Fruit fly (Drosophila melanogaster): ENCODE results near the gene CG32856.
A peak's percentile ranks its signal among the peaks of the same experiment; 100 is the strongest.

CG32856 gene

DNA sequence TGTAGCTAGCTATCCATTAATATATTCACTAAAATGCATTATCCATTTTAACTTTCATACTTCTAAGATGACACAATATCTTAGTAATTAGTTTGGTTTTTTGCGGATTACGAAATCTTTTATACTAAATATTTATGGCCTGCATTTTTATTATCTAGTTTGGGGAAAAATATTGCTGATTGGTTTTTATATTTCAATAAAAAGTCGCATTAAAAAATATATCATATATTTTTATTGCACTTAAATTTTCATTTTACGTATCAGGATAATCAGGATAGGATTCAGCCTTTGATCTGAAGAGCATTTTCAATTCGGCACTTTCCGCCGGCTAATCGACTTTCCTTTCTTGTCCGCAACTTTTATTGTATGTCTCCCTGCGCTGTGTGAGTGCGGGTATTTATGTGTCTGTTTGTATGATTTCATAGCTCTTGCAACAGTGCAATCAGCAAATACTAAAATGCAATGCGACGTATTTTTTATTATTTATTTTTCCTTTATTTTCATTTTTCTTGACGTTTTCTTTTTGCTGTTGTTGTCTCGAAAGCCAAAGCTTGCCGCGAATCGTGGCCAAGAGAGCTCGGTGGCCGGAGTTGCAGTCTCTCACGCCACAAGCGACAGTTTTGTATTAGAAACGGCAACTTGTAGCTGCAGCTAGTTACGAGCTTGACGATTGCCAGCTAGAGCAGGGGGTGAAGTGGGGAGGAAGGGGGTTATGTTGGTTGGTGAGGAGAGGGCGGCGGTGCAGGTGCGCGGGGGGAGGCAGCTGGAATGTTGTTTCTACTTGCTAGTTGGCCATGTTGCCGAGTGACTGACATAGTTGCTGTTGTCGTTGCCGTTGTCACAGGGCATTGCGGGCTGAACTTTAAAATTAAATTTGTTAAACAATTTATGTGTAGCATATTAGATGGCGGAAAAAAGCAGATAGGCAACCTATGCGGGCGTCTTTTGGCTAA, 42.3 kb downstream of the CG32856 start (continued):
- no peak for TF ChIP-seq pdm3 (GFP tag; optimal IDR thresholded peaks at IDR 0.05)
- TF ChIP-seq CG1621 (tag; optimal IDR thresholded peaks at IDR 0.05) = no peak
- no peak for TF ChIP-seq CG6792 (GFP tag; optimal IDR thresholded peaks at IDR 0.05)
- TF ChIP-seq eg (GFP tag; IDR thresholded peaks at IDR 0.05) = peak; percentile 72; the same call in 2 of the 3 replicates
- TF ChIP-seq CG34406 (GFP tag; optimal IDR thresholded peaks at IDR 0.05) = no peak
- TF ChIP-seq spab (GFP tag; optimal IDR thresholded peaks at IDR 0.05) = no peak
- no peak for TF ChIP-seq Hr39 (GFP tag; optimal IDR thresholded peaks at IDR 0.05)
- TF ChIP-seq CG11762 (GFP tag; optimal IDR thresholded peaks at IDR 0.05; ENCODE audit: insufficient read depth) = no peak
- TF ChIP-seq Sox14 (GFP tag; optimal IDR thresholded peaks at IDR 0.05) = no peak
- no peak for TF ChIP-seq topi (GFP tag; optimal IDR thresholded peaks at IDR 0.05)

DNA sequence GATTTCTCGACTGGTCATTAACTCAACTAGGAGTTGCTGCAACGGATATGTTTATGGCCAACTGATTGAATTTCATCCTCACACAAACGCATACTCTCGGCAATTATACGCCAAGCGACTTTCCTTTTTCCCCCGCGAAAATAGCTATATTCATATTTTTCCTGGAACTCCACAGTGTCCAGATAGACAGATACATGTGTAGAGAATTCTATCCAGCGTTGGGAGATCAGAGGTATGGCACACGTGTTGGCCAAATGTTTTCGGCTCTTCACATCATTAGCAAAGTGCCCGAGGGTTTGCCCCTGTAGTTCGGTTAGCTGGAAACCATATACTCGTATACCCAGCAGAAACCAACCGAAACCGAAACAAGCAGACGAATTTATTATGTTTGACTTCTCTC, 43.4 kb downstream of the CG32856 start:
- TF ChIP-seq CG31627 (GFP tag; optimal IDR thresholded peaks at IDR 0.05) (no peak), cyc (GFP tag; optimal IDR thresholded peaks at IDR 0.05) (no peak), CG3919 (GFP tag; optimal IDR thresholded peaks at IDR 0.05) (no peak), net (GFP tag; optimal IDR thresholded peaks at IDR 0.05) (no peak), vri (GFP tag; optimal IDR thresholded peaks at IDR 0.05) (no peak), CG11902 (GFP tag; optimal IDR thresholded peaks at IDR 0.05) (no peak)

dm6 chr3R:15920751-15921156, 44.4 kb downstream of the CG32856 start, which contains the start of gene Fbxl7:
Gene Fbxl7 (plus strand): TSS chr3R:15920898.
- TF ChIP-seq CG8319 (GFP tag; optimal IDR thresholded peaks at IDR 0.05) (no peak), CG32006 (GFP tag; optimal IDR thresholded peaks at IDR 0.05) (no peak), Lpt (GFP tag; optimal IDR thresholded peaks at IDR 0.05) (peak; percentile 34), ss (GFP tag; optimal IDR thresholded peaks at IDR 0.05) (peak; percentile 51 to 81), CG7368 (GFP tag; optimal IDR thresholded peaks at IDR 0.05) (no peak), Met (GFP tag; optimal IDR thresholded peaks at IDR 0.05) (no peak), esn (GFP tag; optimal IDR thresholded peaks at IDR 0.05) (no peak), Blimp-1 (GFP tag; optimal IDR thresholded peaks at IDR 0.05) (no peak), CG3032 (tag; optimal IDR thresholded peaks at IDR 0.05) (no peak), CG9139 (GFP tag; optimal IDR thresholded peaks at IDR 0.05) (no peak), CG6163 (GFP tag; IDR thresholded peaks at IDR 0.05) (peak; percentile 71), fd85E (GFP tag; optimal IDR thresholded peaks at IDR 0.05) (no peak), CG10669 (GFP tag; optimal IDR thresholded peaks at IDR 0.05) (no peak), Hr38 (GFP tag; optimal IDR thresholded peaks at IDR 0.05) (no peak), svp (GFP tag) (peak; percentile 53), CG8632 (GFP tag; optimal IDR thresholded peaks at IDR 0.05) (no peak), acj6 (GFP tag; optimal IDR thresholded peaks at IDR 0.05) (no peak), Smox (GFP tag; optimal IDR thresholded peaks at IDR 0.05) (no peak), Ets21C (GFP tag; optimal IDR thresholded peaks at IDR 0.05) (no peak), CG6276 (GFP tag; optimal IDR thresholded peaks at IDR 0.05) (no peak), CG1621 (tag; optimal IDR thresholded peaks at IDR 0.05) (peak; percentile 36), cyc (GFP tag; optimal IDR thresholded peaks at IDR 0.05) (no peak), Eip93F (GFP tag; optimal IDR thresholded peaks at IDR 0.05) (no peak), CG6854 (GFP tag; optimal IDR thresholded peaks at IDR 0.05) (peak; percentile 40), Hr4 (GFP tag; optimal IDR thresholded peaks at IDR 0.05) (no peak), CG11762 (GFP tag; optimal IDR thresholded peaks at IDR 0.05; ENCODE audit: insufficient read depth) (no peak), Ets96B (tag; optimal IDR thresholded peaks at IDR 0.05) (no peak), topi (GFP tag; optimal IDR thresholded peaks at IDR 0.05) (no peak), CG11294 (GFP tag; IDR thresholded peaks at IDR 0.05) (no peak), CG10631 (GFP tag; optimal IDR thresholded peaks at IDR 0.05) (no peak), Gug (GFP tag; IDR thresholded peaks at IDR 0.05) (no peak), CG3919 (GFP tag; optimal IDR thresholded peaks at IDR 0.05) (no peak), Sox15 (GFP tag; optimal IDR thresholded peaks at IDR 0.05) (no peak), CG6792 (GFP tag; optimal IDR thresholded peaks at IDR 0.05) (no peak), net (GFP tag; optimal IDR thresholded peaks at IDR 0.05) (peak; percentile 8), Sox14 (GFP tag; optimal IDR thresholded peaks at IDR 0.05) (peak; percentile 36), CG34406 (GFP tag; optimal IDR thresholded peaks at IDR 0.05) (no peak), OdsH (GFP tag; optimal IDR thresholded peaks at IDR 0.05) (no peak), dac (GFP tag; optimal IDR thresholded peaks at IDR 0.05) (no peak)
